Fruit fly (Drosophila melanogaster) whole organism, prepupa: ENCODE measurements around the gene CG14277.

Source experiments
- Blimp-1 ChIP-seq: fragments of 200-800 bp; sonication (Bioruptor generic); optimal IDR thresholded peaks from 3 replicates; lab custom pipeline; 2017; ENCODE audit warnings: missing biosample characterization, missing genetic modification characterization, mild to moderate bottlenecking, moderate library complexity, missing genetic modification reagents
- CG10631 ChIP-seq: fragments of 200-800 bp; sonication (Bioruptor generic); optimal IDR thresholded peaks from 2 replicates; lab custom pipeline; 2016; ENCODE audit warnings: missing biosample characterization, missing genetic modification characterization
- CG11294 ChIP-seq: fragments of 200-800 bp; sonication (Bioruptor generic); IDR thresholded peaks from 2 replicates; pipeline ENCODE4 v1.3.6; 2022; ENCODE audit warnings: missing biosample characterization, missing genetic modification characterization
- CG11762 ChIP-seq: fragments of 200-800 bp; sonication (Bioruptor generic); optimal IDR thresholded peaks from 3 replicates; lab custom pipeline; 2016; ENCODE audit warnings: missing biosample characterization, missing genetic modification characterization; ENCODE audit not compliant: insufficient read depth
- CG11902 ChIP-seq: fragments of 200-800 bp; sonication (Bioruptor generic); optimal IDR thresholded peaks from 3 replicates; lab custom pipeline; 2016; ENCODE audit warnings: missing biosample characterization, missing genetic modification characterization
- CG1621 ChIP-seq: fragments of 200-800 bp; sonication (Bioruptor generic); optimal IDR thresholded peaks from 3 replicates; lab custom pipeline; 2018; ENCODE audit warnings: missing biosample characterization, mild to moderate bottlenecking, missing genetic modification characterization
- CG16779 ChIP-seq: fragments of 200-800 bp; sonication (Bioruptor generic); optimal IDR thresholded peaks from 3 replicates; lab custom pipeline; 2017; ENCODE audit warnings: missing biosample characterization, mild to moderate bottlenecking, missing genetic modification characterization
- CG31627 ChIP-seq: fragments of 200-800 bp; sonication (Bioruptor generic); optimal IDR thresholded peaks from 3 replicates; lab custom pipeline; 2016; ENCODE audit warnings: missing biosample characterization, missing genetic modification characterization
- CG32006 ChIP-seq: fragments of 200-800 bp; sonication (Bioruptor generic); optimal IDR thresholded peaks from 3 replicates; lab custom pipeline; 2017; ENCODE audit warnings: missing biosample characterization, mild to moderate bottlenecking, missing genetic modification characterization
- CG34406 ChIP-seq: fragments of 200-800 bp; sonication (Bioruptor generic); optimal IDR thresholded peaks from 3 replicates; lab custom pipeline; 2016; ENCODE audit warnings: missing biosample characterization, missing genetic modification characterization
- CG6163 ChIP-seq: fragments of 200-800 bp; sonication (Bioruptor generic); IDR thresholded peaks from 3 replicates; pipeline ENCODE4 v1.3.6; 2022; ENCODE audit warnings: missing biosample characterization, missing genetic modification characterization
- CG6276 ChIP-seq: fragments of 200-800 bp; sonication (Bioruptor generic); optimal IDR thresholded peaks from 2 replicates; lab custom pipeline; 2017; ENCODE audit warnings: missing biosample characterization, mild to moderate bottlenecking, missing genetic modification characterization
- CG6808 ChIP-seq: fragments of 200-800 bp; sonication (Bioruptor generic); optimal IDR thresholded peaks from 3 replicates; lab custom pipeline; 2017; ENCODE audit warnings: missing biosample characterization, missing genetic modification characterization, mild to moderate bottlenecking, moderate library complexity, missing genetic modification reagents
- CG6854 ChIP-seq: fragments of 200-800 bp; sonication (Bioruptor generic); optimal IDR thresholded peaks from 2 replicates; lab custom pipeline; 2017; ENCODE audit warnings: missing biosample characterization, mild to moderate bottlenecking, missing genetic modification characterization
- CG8119 ChIP-seq: fragments of 200-800 bp; sonication (Bioruptor generic); IDR thresholded peaks from 3 replicates; pipeline ENCODE4 v1.3.6; 2022; ENCODE audit warnings: missing biosample characterization, missing genetic modification characterization
- CG8319 ChIP-seq: fragments of 200-800 bp; sonication (Bioruptor generic); optimal IDR thresholded peaks from 3 replicates; lab custom pipeline; 2016; ENCODE audit warnings: missing biosample characterization, missing genetic modification characterization
- CG8632 ChIP-seq: fragments of 200-800 bp; sonication (Bioruptor generic); optimal IDR thresholded peaks from 3 replicates; lab custom pipeline; 2016; ENCODE audit warnings: missing biosample characterization, missing genetic modification characterization
- CG9139 ChIP-seq: fragments of 200-800 bp; sonication (Bioruptor generic); optimal IDR thresholded peaks from 3 replicates; lab custom pipeline; 2017; ENCODE audit warnings: missing biosample characterization, mild to moderate bottlenecking, missing genetic modification characterization
- Eip78C ChIP-seq: fragments of 200-800 bp; sonication (Bioruptor generic); peaks from one replicate; lab custom pipeline; 2016; ENCODE audit warnings: missing biosample characterization, missing genetic modification characterization
- Eip93F ChIP-seq: fragments of 200-800 bp; sonication (Bioruptor generic); optimal IDR thresholded peaks from 2 replicates; lab custom pipeline; 2016; ENCODE audit warnings: missing biosample characterization, mild to moderate bottlenecking, missing genetic modification characterization
- Ets21C ChIP-seq: fragments of 200-800 bp; sonication (Bioruptor generic); optimal IDR thresholded peaks from 3 replicates; lab custom pipeline; 2016; ENCODE audit warnings: missing biosample characterization, missing genetic modification characterization
- Ets96B ChIP-seq: fragments of 200-800 bp; optimal IDR thresholded peaks from 2 replicates; lab custom pipeline; 2019; ENCODE audit warnings: missing biosample characterization, mild to moderate bottlenecking, missing genetic modification characterization, moderate library complexity
- Gug ChIP-seq: fragments of 200-800 bp; sonication (Bioruptor generic); IDR thresholded peaks from 2 replicates; pipeline ENCODE4 v1.3.6; 2022; ENCODE audit warnings: missing biosample characterization, missing genetic modification characterization
- Hr38 ChIP-seq: sonication (Bioruptor generic); optimal IDR thresholded peaks from 2 replicates; lab custom pipeline; 2016; ENCODE audit warnings: missing biosample characterization, missing genetic modification characterization
- Hr39 ChIP-seq: fragments of 200-800 bp; sonication (Bioruptor generic); optimal IDR thresholded peaks from 2 replicates; lab custom pipeline; 2016; ENCODE audit warnings: missing biosample characterization, missing genetic modification characterization
- Met ChIP-seq: fragments of 200-800 bp; sonication (Bioruptor generic); optimal IDR thresholded peaks from 3 replicates; lab custom pipeline; 2016; ENCODE audit warnings: missing biosample characterization, missing genetic modification characterization
- OdsH ChIP-seq: fragments of 200-800 bp; sonication (Bioruptor generic); optimal IDR thresholded peaks from 3 replicates; lab custom pipeline; 2016; ENCODE audit warnings: missing biosample characterization, missing genetic modification characterization
- Smox ChIP-seq: fragments of 200-800 bp; sonication (Bioruptor generic); optimal IDR thresholded peaks from 3 replicates; lab custom pipeline; 2016; ENCODE audit warnings: missing biosample characterization, missing genetic modification characterization
- Sox102F ChIP-seq: fragments of 200-800 bp; sonication (Bioruptor generic); optimal IDR thresholded peaks from 2 replicates; lab custom pipeline; 2016; ENCODE audit warnings: missing biosample characterization, mild to moderate bottlenecking, missing genetic modification characterization
- Sox14 ChIP-seq: fragments of 200-800 bp; sonication (Bioruptor generic); optimal IDR thresholded peaks from 3 replicates; lab custom pipeline; 2016; ENCODE audit warnings: missing biosample characterization, missing genetic modification characterization
- Sox15 ChIP-seq: fragments of 200-800 bp; sonication (Bioruptor generic); optimal IDR thresholded peaks from 3 replicates; lab custom pipeline; 2016; ENCODE audit warnings: missing biosample characterization, missing genetic modification characterization
- achi ChIP-seq: fragments of 200-800 bp; sonication (Bioruptor generic); optimal IDR thresholded peaks from 3 replicates; lab custom pipeline; 2016; ENCODE audit warnings: missing biosample characterization, missing genetic modification characterization
- acj6 ChIP-seq: fragments of 200-800 bp; sonication (Bioruptor generic); optimal IDR thresholded peaks from 3 replicates; lab custom pipeline; 2016; ENCODE audit warnings: missing biosample characterization, missing genetic modification characterization
- cyc ChIP-seq: fragments of 200-800 bp; sonication (Bioruptor generic); optimal IDR thresholded peaks from 3 replicates; lab custom pipeline; 2016; ENCODE audit warnings: missing biosample characterization, missing genetic modification characterization
- dac ChIP-seq: fragments of 200-800 bp; sonication (Bioruptor generic); optimal IDR thresholded peaks from 2 replicates; lab custom pipeline; 2017; ENCODE audit warnings: missing biosample characterization, mild to moderate bottlenecking, missing genetic modification characterization
- dsx ChIP-seq: fragments of 200-800 bp; optimal IDR thresholded peaks from 3 replicates; lab custom pipeline; 2019; ENCODE audit warnings: missing biosample characterization, mild to moderate bottlenecking, missing genetic modification characterization, moderate library complexity; ENCODE audit not compliant: poor library complexity, severe bottlenecking
- fd85E ChIP-seq: fragments of 200-800 bp; sonication (Bioruptor generic); optimal IDR thresholded peaks from 3 replicates; lab custom pipeline; 2016; ENCODE audit warnings: missing biosample characterization, missing genetic modification characterization
- fkh ChIP-seq: fragments of 200-800 bp; sonication (Bioruptor generic); optimal IDR thresholded peaks from 3 replicates; lab custom pipeline; 2017; ENCODE audit warnings: missing biosample characterization, mild to moderate bottlenecking, missing genetic modification characterization, moderate library complexity
- lz ChIP-seq: fragments of 200-800 bp; sonication (Bioruptor generic); optimal IDR thresholded peaks from 3 replicates; lab custom pipeline; 2016; ENCODE audit warnings: missing biosample characterization, missing genetic modification characterization
- net ChIP-seq: fragments of 200-800 bp; sonication (Bioruptor generic); optimal IDR thresholded peaks from 3 replicates; lab custom pipeline; 2016; ENCODE audit warnings: missing biosample characterization, missing genetic modification characterization
- pdm3 ChIP-seq: fragments of 200-800 bp; sonication (Bioruptor generic); optimal IDR thresholded peaks from 3 replicates; lab custom pipeline; 2016; ENCODE audit warnings: missing biosample characterization, missing genetic modification characterization
- salr ChIP-seq, 2 experiments: fragments of 200-800 bp; sonication (Bioruptor generic); optimal IDR thresholded peaks; 3 replicates each; lab custom pipeline; 2016 to 2018; ENCODE audit warnings: missing biosample characterization in 2 of 2, missing genetic modification characterization in 2 of 2, mild to moderate bottlenecking in 1 of 2
- spab ChIP-seq: fragments of 200-800 bp; sonication (Bioruptor generic); optimal IDR thresholded peaks from 2 replicates; lab custom pipeline; 2017; ENCODE audit warnings: missing biosample characterization, mild to moderate bottlenecking, missing genetic modification characterization, missing genetic modification reagents
- ss ChIP-seq, 2 experiments: fragments of 200-800 bp; sonication (Bioruptor generic); optimal IDR thresholded peaks; 2 replicates in 1 of 2; 3 replicates in 1 of 2; lab custom pipeline; 2017 to 2018; ENCODE audit warnings: mild to moderate bottlenecking in 2 of 2, missing biosample characterization in 2 of 2, missing genetic modification characterization in 2 of 2, moderate library complexity in 1 of 2
- svp ChIP-seq: fragments of 200-800 bp; sonication (Bioruptor generic); peaks from one replicate; lab custom pipeline; 2016; ENCODE audit warnings: missing biosample characterization, missing genetic modification characterization
- topi ChIP-seq: fragments of 200-800 bp; sonication (Bioruptor generic); optimal IDR thresholded peaks from 3 replicates; lab custom pipeline; 2016; ENCODE audit warnings: missing biosample characterization, missing genetic modification characterization

Gene CG14277

dm6 chr2L:8290653-8291233, 48.5 kb downstream of the CG14277 start (continued):
- peak; percentile 75 for TF ChIP-seq CG8119 (GFP tag; lab: Robert Waterston, UW)
- TF ChIP-seq CG11294 (GFP tag; lab: Robert Waterston, UW): peak; percentile 68
- TF ChIP-seq CG6854 (GFP tag; lab: Kevin White, UChicago): peak; percentile 78
- TF ChIP-seq Sox102F (GFP tag; lab: Kevin White, UChicago): peak; percentile 89
- TF ChIP-seq CG8319 (GFP tag; lab: Kevin White, UChicago): peak; percentile 81
- peak; percentile 79 for TF ChIP-seq dsx (GFP tag; lab: Kevin White, UChicago)
- TF ChIP-seq CG10631 (GFP tag; lab: Kevin White, UChicago): peak; percentile 75
- TF ChIP-seq dac (GFP tag; lab: Kevin White, UChicago): no peak
- no peak for TF ChIP-seq fkh
- peak; percentile 95 for TF ChIP-seq Eip78C (GFP tag; lab: Kevin White, UChicago)
- TF ChIP-seq CG11762: peak; percentile 62
- TF ChIP-seq pdm3 (GFP tag; lab: Kevin White, UChicago): peak; percentile 80
- peak; percentile 77 for TF ChIP-seq CG11902 (GFP tag; lab: Kevin White, UChicago)
- peak; percentile 86 for TF ChIP-seq acj6 (GFP tag; lab: Kevin White, UChicago)
- TF ChIP-seq spab (GFP tag; lab: Kevin White, UChicago): peak; percentile 74
- TF ChIP-seq CG6163 (GFP tag; lab: Robert Waterston, UW): peak; percentile 95
- peak; percentile 76 for TF ChIP-seq CG32006
- peak; percentile 82 for TF ChIP-seq Sox14
- TF ChIP-seq OdsH: peak; percentile 83
- no peak for TF ChIP-seq Hr38 (GFP tag; lab: Kevin White, UChicago)
- TF ChIP-seq Gug (GFP tag; lab: Robert Waterston, UW): peak; percentile 76
- TF ChIP-seq cyc (GFP tag; lab: Kevin White, UChicago): peak; percentile 87
- TF ChIP-seq, all 60 proteins: peak for 57

dm6 chr2L:8292159-8292887, 50.0 kb downstream of the CG14277 start:
- TF ChIP-seq CG34406 (GFP tag; lab: Kevin White, UChicago): peak; percentile 37
- TF ChIP-seq Ets96B (tag; lab: Kevin White, UChicago): peak; percentile 46
- TF ChIP-seq spab (GFP tag; lab: Kevin White, UChicago): peak; percentile 15
- TF ChIP-seq topi (GFP tag; lab: Kevin White, UChicago): peak; percentile 56
- peak; percentile 54 for TF ChIP-seq Met (GFP tag; lab: Kevin White, UChicago)
- peak; percentile 92 for TF ChIP-seq CG32006
- peak; percentile 93 for TF ChIP-seq svp
- TF ChIP-seq CG8319 (GFP tag; lab: Kevin White, UChicago): peak; percentile 35
- TF ChIP-seq fkh: peak; percentile 55
- TF ChIP-seq Eip93F (GFP tag; lab: Kevin White, UChicago): no peak
- TF ChIP-seq CG1621 (tag; lab: Kevin White, UChicago): peak; percentile 6
- TF ChIP-seq acj6 (GFP tag; lab: Kevin White, UChicago): peak; percentile 67
- no peak for TF ChIP-seq fd85E (GFP tag; lab: Kevin White, UChicago)
- TF ChIP-seq CG16779 (tag; lab: Kevin White, UChicago): peak; percentile 39
- TF ChIP-seq lz (GFP tag; lab: Kevin White, UChicago): peak; percentile 66
- peak; percentile 58 for TF ChIP-seq net (GFP tag; lab: Kevin White, UChicago)
- peak; percentile 75 for TF ChIP-seq CG11294 (GFP tag; lab: Robert Waterston, UW)
- peak in 1 of 2 experiments; percentile 33 for TF ChIP-seq ss (GFP tag; optimal IDR thresholded peaks at IDR 0.05; lab: Kevin White, UChicago)
- peak; percentile 51 for TF ChIP-seq Smox (GFP tag; lab: Kevin White, UChicago)
- TF ChIP-seq Hr39 (GFP tag; lab: Kevin White, UChicago): peak; percentile 59
- TF ChIP-seq CG9139: no peak
- TF ChIP-seq CG6276 (GFP tag; lab: Kevin White, UChicago): peak; percentile 90
- TF ChIP-seq Sox15 (GFP tag; lab: Kevin White, UChicago): peak; percentile 13
- peak; percentile 47 for TF ChIP-seq CG6808 (GFP tag; lab: Kevin White, UChicago)
- peak; percentile 65 for TF ChIP-seq dac (GFP tag; lab: Kevin White, UChicago)
- peak; percentile 71 for TF ChIP-seq achi (GFP tag; lab: Kevin White, UChicago)
- TF ChIP-seq OdsH: peak; percentile 74
- TF ChIP-seq CG8632 (GFP tag; lab: Kevin White, UChicago): peak; percentile 59
- peak; percentile 11 for TF ChIP-seq Ets21C (GFP tag; lab: Kevin White, UChicago)
- peak; percentile 78 for TF ChIP-seq pdm3 (GFP tag; lab: Kevin White, UChicago)
- TF ChIP-seq CG6163 (GFP tag; lab: Robert Waterston, UW): peak; percentile 86
- TF ChIP-seq Blimp-1: no peak
- peak; percentile 92 for TF ChIP-seq Eip78C (GFP tag; lab: Kevin White, UChicago)
- peak in 1 of 2 experiments; percentile 56 for TF ChIP-seq salr (GFP tag; optimal IDR thresholded peaks at IDR 0.05; lab: Kevin White, UChicago)
- peak; percentile 46 for TF ChIP-seq CG31627 (GFP tag; lab: Kevin White, UChicago)
- TF ChIP-seq Hr38 (GFP tag; lab: Kevin White, UChicago): no peak
- TF ChIP-seq Sox102F (GFP tag; lab: Kevin White, UChicago): peak; percentile 55
